Worm (Caenorhabditis elegans) whole organism, L3 larva: ENCODE results near the gene fbxa-147.

Experiments used
- R02D3.7 ChIP-seq: fragments of 150-350 bp; optimal IDR thresholded peaks from 2 replicates; lab custom pipeline; 2014; ENCODE audit warnings: missing biosample characterization, missing genetic modification characterization
- ama-1 ChIP-seq: fragments of 150-350 bp; optimal IDR thresholded peaks from 2 replicates; lab custom pipeline; 2018
- ceh-82 ChIP-seq: fragments of 150-350 bp; optimal IDR thresholded peaks from 2 replicates; lab custom pipeline; 2014; ENCODE audit warnings: missing biosample characterization, missing genetic modification characterization
- elt-2 ChIP-seq: sonication (generic microtip); optimal IDR thresholded peaks from 2 replicates; lab custom pipeline; 2016; ENCODE audit warnings: missing genetic modification reagents, mild to moderate bottlenecking, missing genetic modification characterization, missing compliant biosample characterization
- lin-39 ChIP-seq: fragments of 150-350 bp; optimal IDR thresholded peaks from 2 replicates; lab custom pipeline; 2018; ENCODE audit warnings: missing biosample characterization, missing genetic modification reagents, missing genetic modification characterization
- nhr-237 ChIP-seq: fragments of 150-350 bp; optimal IDR thresholded peaks from 2 replicates; lab custom pipeline; 2014; ENCODE audit warnings: missing biosample characterization, missing genetic modification characterization
- nhr-28 ChIP-seq: fragments of 150-350 bp; optimal IDR thresholded peaks from 2 replicates; lab custom pipeline; 2014; ENCODE audit warnings: missing biosample characterization, missing genetic modification characterization
- tbx-2 ChIP-seq: sonication (generic microtip); optimal IDR thresholded peaks from 2 replicates; lab custom pipeline; 2016; ENCODE audit warnings: mild to moderate bottlenecking, missing genetic modification characterization, missing compliant biosample characterization
- ztf-11 ChIP-seq: fragments of 150-350 bp; optimal IDR thresholded peaks from 2 replicates; lab custom pipeline; 2014; ENCODE audit warnings: missing biosample characterization, missing genetic modification characterization

DNA sequence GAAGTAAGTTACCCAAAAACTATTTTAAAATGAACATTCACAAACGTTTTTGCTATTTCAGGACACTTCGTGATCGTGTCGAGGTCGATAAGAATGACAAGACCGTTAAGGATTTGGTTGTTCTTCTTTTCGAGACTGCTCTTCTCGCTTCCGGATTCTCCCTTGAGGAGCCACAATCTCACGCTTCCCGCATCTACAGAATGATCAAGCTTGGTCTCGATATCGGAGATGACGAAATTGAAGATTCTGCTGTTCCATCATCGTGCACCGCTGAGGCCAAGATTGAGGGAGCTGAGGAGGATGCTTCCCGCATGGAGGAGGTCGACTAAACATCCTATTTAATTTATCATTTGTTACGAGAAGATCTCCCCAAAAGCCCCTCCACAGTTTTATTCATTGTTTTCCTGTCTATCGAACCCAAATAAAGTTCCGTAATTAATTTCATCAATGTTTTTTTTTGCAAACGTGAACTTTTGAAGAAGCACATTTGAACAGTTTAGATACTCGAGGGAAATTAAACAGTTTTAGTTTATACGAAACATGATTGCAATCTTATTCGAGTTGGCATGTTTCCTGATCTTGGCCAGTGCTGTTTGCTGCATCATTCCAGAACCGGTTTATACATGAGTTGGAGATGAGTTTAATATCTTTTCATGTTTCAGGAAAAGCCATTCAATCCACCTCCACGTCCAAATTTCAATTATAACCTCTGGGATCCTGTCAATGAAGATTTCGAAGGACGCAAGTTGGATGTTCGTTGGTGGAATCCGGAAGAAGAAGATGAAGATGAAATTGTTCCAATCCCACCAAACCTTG, 28.0 kb upstream of the fbxa-147 start, which contains the start of gene C47E8.11:
- TF ChIP-seq ceh-82 (tag; lab: Kevin White, UChicago) (no peak), nhr-28 (no peak), nhr-237 (no peak), ama-1 (peak; percentile 99), lin-39 (tag; lab: Kevin White, UChicago) (peak; percentile 45), elt-2 (peak; percentile 42), tbx-2 (tag; lab: Kevin White, UChicago) (peak; percentile 81), ztf-11 (tag; lab: Kevin White, UChicago) (no peak), R02D3.7 (tag; lab: Kevin White, UChicago) (no peak)
